Fruit fly (Drosophila melanogaster): ENCODE measurements around the gene CG4022.

CG4022 gene

dm6 chr3L:9383345-9384075 is 27.1 kb downstream of the CG4022 start, which contains the start of gene Hsp27 (continued):
- TF ChIP-seq CG14710 (tag; optimal IDR thresholded peaks at IDR 0.05) (peak; percentile 97), nom (GFP tag; optimal IDR thresholded peaks at IDR 0.05) (peak; percentile 98), danr (GFP tag; IDR thresholded peaks at IDR 0.05) (peak; percentile 97), pb (GFP tag; optimal IDR thresholded peaks at IDR 0.05) (peak; percentile 91), CG2889 (GFP tag; IDR thresholded peaks at IDR 0.05) (peak; percentile 94), Dll (GFP tag; IDR thresholded peaks at IDR 0.05; ENCODE audit: partially characterized antibody) (0 out of 4 replicates have a peak, but pooled peaks have one; percentile 33), oc (tag; optimal IDR thresholded peaks at IDR 0.05) (peak; percentile 99), ewg (GFP tag; optimal IDR thresholded peaks at IDR 0.05) (peak; percentile 97), CG4617 (GFP tag; optimal IDR thresholded peaks at IDR 0.05; ENCODE audit: borderline replicate concordance) (peak; percentile 96), knrl (GFP tag; IDR thresholded peaks at IDR 0.05; ENCODE audit: partially characterized antibody) (peak; percentile 48; the same call in 2 of the 3 replicates), HLH54F (GFP tag; optimal IDR thresholded peaks at IDR 0.05) (peak; percentile 86), BtbVII (GFP tag; optimal IDR thresholded peaks at IDR 0.05) (peak; percentile 96), slou (GFP tag; optimal IDR thresholded peaks at IDR 0.05) (peak; percentile 97), Blimp-1 (GFP tag; optimal IDR thresholded peaks at IDR 0.05) (peak; percentile 98), CG18599 (GFP tag; optimal IDR thresholded peaks at IDR 0.05) (peak; percentile 98), croc (GFP tag; conservative IDR thresholded peaks at IDR 0.05) (peak; percentile 98), crol (GFP tag; IDR thresholded peaks at IDR 0.05) (peak; percentile 75), ac (GFP tag; optimal IDR thresholded peaks at IDR 0.05) (peak; percentile 82), Ptx1 (GFP tag; IDR thresholded peaks at IDR 0.05) (peak; percentile 99), CG32532 (GFP tag; IDR thresholded peaks at IDR 0.05) (peak; percentile 99), ttk (GFP tag; IDR thresholded peaks at IDR 0.05) (peak; percentile 98), CG5245 (GFP tag; optimal IDR thresholded peaks at IDR 0.05) (peak; percentile 99), HmgD (GFP tag; optimal IDR thresholded peaks at IDR 0.05) (peak; percentile 38), HLHmδ (GFP tag; optimal IDR thresholded peaks at IDR 0.05) (no peak), CG15696 (tag; optimal IDR thresholded peaks at IDR 0.05) (peak; percentile 79), amos (GFP tag; IDR thresholded peaks at IDR 0.05; ENCODE audit: partially characterized antibody) (no peak; the same call in 1 of the 2 replicates), psq (GFP tag; optimal IDR thresholded peaks at IDR 0.05) (peak; percentile 92), D19A (tag; optimal IDR thresholded peaks at IDR 0.05) (peak; percentile 96), Abd-B (GFP tag; optimal IDR thresholded peaks at IDR 0.05) (peak; percentile 97), stwl (tag; optimal IDR thresholded peaks at IDR 0.05) (peak; percentile 65), Dbx (GFP tag; IDR thresholded peaks at IDR 0.05) (peak; percentile 97), pfk (GFP tag; optimal IDR thresholded peaks at IDR 0.05) (peak; percentile 24), disco-r (GFP tag; optimal IDR thresholded peaks at IDR 0.05) (peak; percentile 87), NK7.1 (GFP tag; optimal IDR thresholded peaks at IDR 0.05) (peak; percentile 93), Nf-YC (tag; optimal IDR thresholded peaks at IDR 0.05) (peak; percentile 82), Atf3 (GFP tag; optimal IDR thresholded peaks at IDR 0.05) (peak; percentile 74), Ada2b (GFP tag; IDR thresholded peaks at IDR 0.05) (peak; percentile 99), CG7372 (GFP tag; IDR thresholded peaks at IDR 0.05) (peak; percentile 97), CG14667 (GFP tag; IDR thresholded peaks at IDR 0.05) (peak; percentile 98), Meics (GFP tag; optimal IDR thresholded peaks at IDR 0.05) (peak; percentile 98), CG6791 (GFP tag; IDR thresholded peaks at IDR 0.05; ENCODE audit: partially characterized antibody) (no peak), Dad (GFP tag; optimal IDR thresholded peaks at IDR 0.05) (peak; percentile 96), zf30C (GFP tag; optimal IDR thresholded peaks at IDR 0.05) (no peak), cad (GFP tag; optimal IDR thresholded peaks at IDR 0.05) (no peak), CG3726 (GFP tag; IDR thresholded peaks at IDR 0.05) (peak; percentile 98), CG3407 (GFP tag; optimal IDR thresholded peaks at IDR 0.05) (peak; percentile 98), slp2 (GFP tag; optimal IDR thresholded peaks at IDR 0.05) (peak; percentile 95), Taf1 (GFP tag; IDR thresholded peaks at IDR 0.05) (peak; percentile 97), MESR4 (GFP tag; optimal IDR thresholded peaks at IDR 0.05) (peak; percentile 63)

Data from whole organism, embryonic.